Worm (Caenorhabditis elegans): ENCODE measurements around the gene str-121.

The str-121 gene

DNA sequence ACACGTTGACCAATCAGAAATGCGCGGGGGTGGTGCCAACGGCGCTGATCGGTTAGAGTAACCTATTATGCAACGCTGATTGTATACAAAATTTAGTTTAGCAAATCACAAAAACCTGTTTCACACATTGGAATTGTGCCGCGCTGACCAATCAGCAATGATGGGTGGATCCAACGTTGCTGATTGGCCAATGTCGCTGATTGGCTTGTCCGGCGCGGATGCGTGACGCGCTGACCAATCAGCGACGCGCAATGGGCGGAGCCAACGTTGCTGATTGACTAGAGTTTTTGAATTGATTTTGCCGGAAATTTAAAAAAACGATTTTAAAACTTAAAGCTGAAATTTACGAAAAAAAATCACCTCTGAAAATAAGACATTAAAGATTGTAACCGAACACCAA is 30.8 kb upstream of the str-121 start:
- no peak for TF ChIP-seq nhr-237 (tag; optimal IDR thresholded peaks at IDR 0.05)
- no peak for TF ChIP-seq F16B12.6 (tag; optimal IDR thresholded peaks at IDR 0.05)
- no peak for TF ChIP-seq lin-14 (GFP tag; optimal IDR thresholded peaks at IDR 0.05)
- TF ChIP-seq zag-1 (tag; optimal IDR thresholded peaks at IDR 0.05): no peak
- TF ChIP-seq pqm-1 (tag; optimal IDR thresholded peaks at IDR 0.05): no peak
- no peak for TF ChIP-seq ceh-8 (GFP tag; optimal IDR thresholded peaks at IDR 0.05)
- no peak for TF ChIP-seq ztf-4 (tag; optimal IDR thresholded peaks at IDR 0.05)
- no peak for TF ChIP-seq lin-35 (GFP tag; optimal IDR thresholded peaks at IDR 0.05)
- no peak for TF ChIP-seq ceh-90 (tag; optimal IDR thresholded peaks at IDR 0.05)
- no peak for TF ChIP-seq xbp-1 (tag; optimal IDR thresholded peaks at IDR 0.05)
- no peak for TF ChIP-seq blmp-1 (tag; optimal IDR thresholded peaks at IDR 0.05)
- no peak for TF ChIP-seq nhr-47 (tag; optimal IDR thresholded peaks at IDR 0.05)
- no peak for TF ChIP-seq nhr-76 (tag; optimal IDR thresholded peaks at IDR 0.05)
- TF ChIP-seq ces-1 (GFP tag; optimal IDR thresholded peaks at IDR 0.05): no peak
- TF ChIP-seq pax-3 (tag; optimal IDR thresholded peaks at IDR 0.05): no peak
- TF ChIP-seq sup-37 (GFP tag; optimal IDR thresholded peaks at IDR 0.05): no peak
- no peak for TF ChIP-seq nhr-71 (tag; optimal IDR thresholded peaks at IDR 0.05)
- no peak for TF ChIP-seq mep-1 (tag; optimal IDR thresholded peaks at IDR 0.05)
- no peak for TF ChIP-seq dsc-1 (tag; optimal IDR thresholded peaks at IDR 0.05)
- TF ChIP-seq sox-4 (tag; optimal IDR thresholded peaks at IDR 0.05): no peak

- peak; percentile 19 to 41 for TF ChIP-seq lsy-2 (tag; optimal IDR thresholded peaks at IDR 0.05)
- no peak for TF ChIP-seq nhr-85 (tag)
- no peak for TF ChIP-seq ceh-82 (tag; optimal IDR thresholded peaks at IDR 0.05)
- TF ChIP-seq hlh-4 (tag; optimal IDR thresholded peaks at IDR 0.05): no peak
- TF ChIP-seq nhr-77 (tag; optimal IDR thresholded peaks at IDR 0.05): no peak
- TF ChIP-seq rnt-1 (tag; optimal IDR thresholded peaks at IDR 0.05): peak; percentile 78
- peak; percentile 35 for TF ChIP-seq snu-23 (GFP tag; optimal IDR thresholded peaks at IDR 0.05)
- TF ChIP-seq irx-1 (tag; optimal IDR thresholded peaks at IDR 0.05): no peak
- TF ChIP-seq mef-2 (tag; optimal IDR thresholded peaks at IDR 0.05): no peak
- no peak for TF ChIP-seq unc-98 (GFP tag; IDR thresholded peaks at IDR 0.05)
- peak; percentile 74 for TF ChIP-seq nhr-71 (tag; optimal IDR thresholded peaks at IDR 0.05)
- peak; percentile 54 for TF ChIP-seq nhr-19 (GFP tag; conservative IDR thresholded peaks at IDR 0.05)
- no peak for TF ChIP-seq nhr-12 (tag; optimal IDR thresholded peaks at IDR 0.05)
- TF ChIP-seq lin-35 (GFP tag; optimal IDR thresholded peaks at IDR 0.05): peak in 1 of 2 experiments; percentile 17
- TF ChIP-seq lin-14 (GFP tag; optimal IDR thresholded peaks at IDR 0.05): peak; percentile 77
- TF ChIP-seq efl-1 (optimal IDR thresholded peaks at IDR 0.05): peak in 1 of 2 experiments; percentile 21
- peak; percentile 30 to 78 for TF ChIP-seq efl-1 (GFP tag; optimal IDR thresholded peaks at IDR 0.05 in 1 of 2)
- no peak for TF ChIP-seq dsc-1 (tag; optimal IDR thresholded peaks at IDR 0.05)
Measured at ce11 chrV:284808-285207, 30.3 kb upstream of the str-121 start.

ce11 chrV:283953-284352 is 29.5 kb upstream of the str-121 start:
- TF ChIP-seq fkh-8 (tag; optimal IDR thresholded peaks at IDR 0.05): peak; percentile 61
- no peak for TF ChIP-seq hlh-4 (tag; optimal IDR thresholded peaks at IDR 0.05)
- no peak for TF ChIP-seq aha-1 (tag; optimal IDR thresholded peaks at IDR 0.05)
- TF ChIP-seq nhr-11 (tag; optimal IDR thresholded peaks at IDR 0.05): no peak
- TF ChIP-seq nhr-71 (tag; optimal IDR thresholded peaks at IDR 0.05): peak; percentile 3
- no peak for TF ChIP-seq rnt-1 (tag; optimal IDR thresholded peaks at IDR 0.05)
- TF ChIP-seq jun-1 (tag; optimal IDR thresholded peaks at IDR 0.05): no peak
- TF ChIP-seq dsc-1 (tag; optimal IDR thresholded peaks at IDR 0.05): peak; percentile 85
- TF ChIP-seq ceh-90 (tag; optimal IDR thresholded peaks at IDR 0.05): no peak
- TF ChIP-seq pax-3 (tag; optimal IDR thresholded peaks at IDR 0.05): peak; percentile 47

ce11 chrV:281616-282015 is 27.1 kb upstream of the str-121 start, which contains the start of gene npr-5:
Gene npr-5, minus strand, starts transcription at chrV:281716.
- TF ChIP-seq ceh-63 (GFP tag; optimal IDR thresholded peaks at IDR 0.05) (no peak), lir-3 (tag; optimal IDR thresholded peaks at IDR 0.05; ENCODE audit: poor library complexity) (no peak), zip-4 (GFP tag; optimal IDR thresholded peaks at IDR 0.05) (no peak)
